Fruit fly (Drosophila melanogaster): Measurements from ENCODE around the gene alpha-Est3.

DNA sequence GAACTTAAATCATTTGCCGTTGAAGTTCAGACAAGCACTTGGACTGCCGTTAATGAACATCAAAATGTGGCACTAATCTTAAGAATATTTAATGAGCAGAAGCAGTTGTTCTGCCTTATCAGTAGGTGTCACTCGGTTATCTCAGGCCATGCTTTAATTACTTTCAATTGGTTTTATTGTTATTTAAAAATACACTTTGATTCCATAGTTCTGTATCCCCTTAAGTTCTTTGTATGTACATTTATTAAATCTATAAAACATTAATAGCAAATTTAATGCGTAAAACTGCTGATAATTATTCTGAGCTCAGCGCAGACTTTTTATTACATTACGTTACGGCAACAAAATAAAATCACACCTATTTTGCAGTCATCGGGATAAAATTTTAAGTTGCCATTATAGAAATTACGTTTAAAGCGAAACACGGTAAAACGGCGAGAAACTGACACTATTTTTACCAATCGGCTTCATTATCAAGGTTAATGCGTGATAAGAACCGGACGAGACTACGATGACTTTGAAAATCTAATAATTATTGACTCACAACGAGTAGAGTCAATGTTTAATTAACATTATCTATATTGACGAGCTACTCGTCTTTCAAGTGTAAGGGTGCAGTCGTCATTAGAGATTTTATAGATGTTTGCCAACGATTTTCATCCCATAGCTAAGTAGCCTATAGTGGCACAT, 19.0 kb downstream of the alpha-Est3 start:
- TF ChIP-seq fd96Ca (GFP tag; IDR thresholded peaks at IDR 0.05) (no peak), CG10348 (GFP tag; IDR thresholded peaks at IDR 0.05) (no peak), EcR (GFP tag; optimal IDR thresholded peaks at IDR 0.05) (no peak), Snoo (tag; optimal IDR thresholded peaks at IDR 0.05) (no peak), gl (tag; optimal IDR thresholded peaks at IDR 0.05) (no peak), CG17806 (tag; optimal IDR thresholded peaks at IDR 0.05) (no peak), rn (GFP tag; IDR thresholded peaks at IDR 0.05) (no peak), CG9948 (tag; optimal IDR thresholded peaks at IDR 0.05) (no peak), CG32121 (GFP tag; IDR thresholded peaks at IDR 0.05) (no peak), Ets98B (GFP tag; IDR thresholded peaks at IDR 0.05) (no peak), CG15710 (tag; optimal IDR thresholded peaks at IDR 0.05) (no peak)
